Fruit fly (Drosophila melanogaster): ENCODE results near the gene CG33764.

CG33764 gene

dm6 chr3L:4282627-4283026 lies 15.3 kb upstream of the CG33764 start, which contains the start of gene CG11583 (continued):
- TF ChIP-seq pb (GFP tag; optimal IDR thresholded peaks at IDR 0.05) (no peak), Fer2 (tag; optimal IDR thresholded peaks at IDR 0.05) (peak; percentile 6), CG14667 (GFP tag; IDR thresholded peaks at IDR 0.05) (no peak), CG12391 (tag; optimal IDR thresholded peaks at IDR 0.05) (peak; percentile 48), her (GFP tag; optimal IDR thresholded peaks at IDR 0.05) (peak; percentile 31), CG31441 (GFP tag; IDR thresholded peaks at IDR 0.05) (no peak), CG30020 (tag; optimal IDR thresholded peaks at IDR 0.05) (no peak), CG7745 (tag; optimal IDR thresholded peaks at IDR 0.05) (no peak), Atf6 (GFP tag; IDR thresholded peaks at IDR 0.05) (no peak), CG10267 (tag; optimal IDR thresholded peaks at IDR 0.05) (peak; percentile 96), sqz (GFP tag; optimal IDR thresholded peaks at IDR 0.05) (no peak), CG4854 (GFP tag; optimal IDR thresholded peaks at IDR 0.05) (peak; percentile 24), CG30403 (GFP tag; optimal IDR thresholded peaks at IDR 0.05) (peak; percentile 32), ro (GFP tag; IDR thresholded peaks at IDR 0.05) (no peak), stwl (tag; optimal IDR thresholded peaks at IDR 0.05) (peak; percentile 92), jing (GFP tag; optimal IDR thresholded peaks at IDR 0.05) (no peak), gce (GFP tag; IDR thresholded peaks at IDR 0.05) (no peak), seq (GFP tag; IDR thresholded peaks at IDR 0.05) (no peak), disco-r (GFP tag; optimal IDR thresholded peaks at IDR 0.05) (no peak), CG5180 (GFP tag; optimal IDR thresholded peaks at IDR 0.05) (no peak), CG13775 (GFP tag; optimal IDR thresholded peaks at IDR 0.05) (no peak), repo (GFP tag; optimal IDR thresholded peaks at IDR 0.05) (peak; percentile 14), Drgx (GFP tag; IDR thresholded peaks at IDR 0.05) (no peak), HmgZ (tag; optimal IDR thresholded peaks at IDR 0.05) (peak; percentile 52), nerfin-2 (GFP tag; IDR thresholded peaks at IDR 0.05; ENCODE audit: partially characterized antibody) (no peak), hb (GFP tag; IDR thresholded peaks at IDR 0.05; ENCODE audit: partially characterized antibody) (no peak), CG11093 (GFP tag; IDR thresholded peaks at IDR 0.05) (no peak), kni (GFP tag; optimal IDR thresholded peaks at IDR 0.05) (no peak), CG6175 (GFP tag; IDR thresholded peaks at IDR 0.05) (0 out of 3 replicates have a peak, but pooled peaks have one; percentile 26), Spps (tag; optimal IDR thresholded peaks at IDR 0.05) (no peak), CG31224 (GFP tag; IDR thresholded peaks at IDR 0.05) (no peak), CG8924 (tag; optimal IDR thresholded peaks at IDR 0.05) (peak; percentile 21), Antp (GFP tag; optimal IDR thresholded peaks at IDR 0.05) (peak; percentile 44), CG2712 (tag; optimal IDR thresholded peaks at IDR 0.05) (peak; percentile 43), usp (GFP tag; optimal IDR thresholded peaks at IDR 0.05) (no peak), vvl (GFP tag; IDR thresholded peaks at IDR 0.05) (peak; percentile 34; the same call in 1 of the 2 replicates), NK7.1 (GFP tag; optimal IDR thresholded peaks at IDR 0.05) (no peak), lab (GFP tag; optimal IDR thresholded peaks at IDR 0.05) (no peak), CG2202 (tag; optimal IDR thresholded peaks at IDR 0.05) (no peak), Kr (GFP tag; optimal IDR thresholded peaks at IDR 0.05) (no peak), peb (GFP tag; IDR thresholded peaks at IDR 0.05) (no peak), CG14050 (GFP tag; IDR thresholded peaks at IDR 0.05) (no peak), sc (optimal IDR thresholded peaks at IDR 0.05) (no peak), sc (GFP tag; optimal IDR thresholded peaks at IDR 0.05) (no peak), Hr3 (GFP tag; optimal IDR thresholded peaks at IDR 0.05) (no peak), Xrp1 (GFP tag; IDR thresholded peaks at IDR 0.05) (peak; percentile 35; the same call in 1 of the 2 replicates), fd96Cb (tag; optimal IDR thresholded peaks at IDR 0.05) (no peak), Ets65A (GFP tag) (peak; percentile 70), lmd (GFP tag; IDR thresholded peaks at IDR 0.05) (no peak), CG18476 (GFP tag; optimal IDR thresholded peaks at IDR 0.05) (no peak), Hr78 (GFP tag; optimal IDR thresholded peaks at IDR 0.05) (no peak), unc-4 (GFP tag; IDR thresholded peaks at IDR 0.05; ENCODE audit: partially characterized antibody) (no peak)
